Fruit fly (Drosophila melanogaster) whole organism: ENCODE measurements around the gene GATAd.

Source experiments
- psq ChIP-seq: fragments of >200 bp; optimal IDR thresholded peaks from 2 replicates; lab custom pipeline; 2017
- usp ChIP-seq: fragments of >200 bp; optimal IDR thresholded peaks from 2 replicates; lab custom pipeline; 2017; ENCODE audit warnings: missing biosample characterization, missing genetic modification characterization, mixed read lengths

dm6 chr2L:10298306-10298705, 35.2 kb upstream of the GATAd start:
- TF ChIP-seq usp (no peak), psq (lab: Kevin White, UChicago) (no peak)
